Fruit fly (Drosophila melanogaster) whole organism, embryonic: Measurements from ENCODE around the gene GXIVsPLA2.

ENCODE experiments used
- B-H1 ChIP-seq: fragments of 200-800 bp; sonication (Bioruptor generic); IDR thresholded peaks from 3 replicates; pipeline ENCODE4 v1.3.6; 2022; ENCODE audit warnings: missing biosample characterization, missing genetic modification characterization
- CG10366 ChIP-seq: fragments of 200-800 bp; sonication (Bioruptor generic); IDR thresholded peaks from 2 replicates; pipeline ENCODE4 v1.3.6; 2022; ENCODE audit warnings: missing biosample characterization, missing genetic modification characterization
- CG12391 ChIP-seq: fragments of 200-800 bp; sonication (Bioruptor generic); optimal IDR thresholded peaks from 3 replicates; lab custom pipeline; 2018; ENCODE audit warnings: missing biosample characterization, mild to moderate bottlenecking, missing genetic modification characterization, moderate library complexity
- CG14050 ChIP-seq: fragments of 200-800 bp; sonication (Bioruptor generic); IDR thresholded peaks from 3 replicates; pipeline ENCODE4 v1.3.6; 2022; ENCODE audit warnings: missing biosample characterization, missing genetic modification characterization
- CG14710 ChIP-seq: fragments of 200-800 bp; sonication (Bioruptor generic); optimal IDR thresholded peaks from 3 replicates; lab custom pipeline; 2019; ENCODE audit warnings: missing biosample characterization, mild to moderate bottlenecking, missing genetic modification characterization, moderate library complexity
- CG14860 ChIP-seq: fragments of 200-800 bp; sonication (Bioruptor generic); IDR thresholded peaks from 3 replicates; pipeline ENCODE4 v1.3.6; 2022; ENCODE audit warnings: missing biosample characterization, missing genetic modification characterization; ENCODE audit not compliant: partially characterized antibody
- CG14965 ChIP-seq: fragments of 200-800 bp; sonication (Bioruptor generic); optimal IDR thresholded peaks from 2 replicates; lab custom pipeline; 2016; ENCODE audit warnings: missing biosample characterization, missing genetic modification characterization, borderline replicate concordance
- CG16779 ChIP-seq: fragments of 200-800 bp; sonication (Bioruptor generic); IDR thresholded peaks from 2 replicates; pipeline ENCODE4 v1.3.6; 2022; ENCODE audit warnings: missing biosample characterization, missing genetic modification characterization
- CG16815 ChIP-seq: fragments of 200-800 bp; sonication (Bioruptor generic); optimal IDR thresholded peaks from 3 replicates; lab custom pipeline; 2017; ENCODE audit warnings: missing biosample characterization, mild to moderate bottlenecking, missing genetic modification characterization
- CG16863 ChIP-seq: fragments of 200-800 bp; sonication (Bioruptor generic); optimal IDR thresholded peaks from 3 replicates; lab custom pipeline; 2016; ENCODE audit warnings: missing biosample characterization, missing genetic modification characterization
- CG1792 ChIP-seq: fragments of 200-800 bp; sonication (Bioruptor generic); optimal IDR thresholded peaks from 2 replicates; lab custom pipeline; 2016; ENCODE audit warnings: missing biosample characterization, missing genetic modification characterization
- CG31365 ChIP-seq: fragments of 200-800 bp; sonication (Bioruptor generic); optimal IDR thresholded peaks from 2 replicates; lab custom pipeline; 2018; ENCODE audit warnings: missing biosample characterization, mild to moderate bottlenecking, missing genetic modification characterization
- CG3407 ChIP-seq: fragments of 200-800 bp; sonication (Bioruptor generic); optimal IDR thresholded peaks from 2 replicates; lab custom pipeline; 2018; ENCODE audit warnings: missing biosample characterization, mild to moderate bottlenecking, missing genetic modification characterization
- CG4424 ChIP-seq: fragments of 200-800 bp; sonication (Bioruptor generic); optimal IDR thresholded peaks from 3 replicates; lab custom pipeline; 2016; ENCODE audit warnings: missing biosample characterization, missing genetic modification characterization
- CG6175 ChIP-seq: fragments of 200-800 bp; sonication (Bioruptor generic); IDR thresholded peaks from 3 replicates; pipeline ENCODE4 v1.3.6; 2022; ENCODE audit warnings: missing biosample characterization, missing genetic modification characterization
- CG6689 ChIP-seq: fragments of 200-800 bp; sonication (Bioruptor generic); IDR thresholded peaks from 2 replicates; pipeline ENCODE4 v1.3.6; 2022; ENCODE audit warnings: missing biosample characterization, missing genetic modification characterization
- CG7372 ChIP-seq: fragments of 200-800 bp; sonication (Bioruptor generic); IDR thresholded peaks from 2 replicates; pipeline ENCODE4 v1.3.6; 2022; ENCODE audit warnings: missing biosample characterization, missing genetic modification characterization
- CG7786 ChIP-seq: fragments of 200-800 bp; sonication (Bioruptor generic); optimal IDR thresholded peaks from 2 replicates; lab custom pipeline; 2016; ENCODE audit warnings: missing biosample characterization, missing genetic modification characterization
- Dad ChIP-seq: fragments of 200-800 bp; sonication (Bioruptor generic); optimal IDR thresholded peaks from 3 replicates; lab custom pipeline; 2016; ENCODE audit warnings: missing biosample characterization, missing genetic modification characterization
- Deaf1 ChIP-seq: fragments of 200-800 bp; optimal IDR thresholded peaks from 3 replicates; lab custom pipeline; 2019; ENCODE audit warnings: missing biosample characterization, mild to moderate bottlenecking, missing genetic modification characterization, moderate library complexity
- Dek ChIP-seq: fragments of 200-800 bp; sonication (Bioruptor generic); optimal IDR thresholded peaks from 3 replicates; lab custom pipeline; 2019; ENCODE audit warnings: missing biosample characterization, mild to moderate bottlenecking, missing genetic modification characterization, moderate library complexity
- Dip3 ChIP-seq: fragments of 200-800 bp; sonication (Bioruptor generic); optimal IDR thresholded peaks from 3 replicates; lab custom pipeline; 2016; ENCODE audit warnings: missing biosample characterization, missing genetic modification characterization
- Doc2 ChIP-seq: fragments of 200-800 bp; sonication (Bioruptor generic); IDR thresholded peaks from 2 replicates; pipeline ENCODE4 v1.3.6; 2022; ENCODE audit warnings: missing biosample characterization, missing genetic modification characterization
- Dp ChIP-seq: fragments of 200-800 bp; sonication (Bioruptor generic); optimal IDR thresholded peaks from 2 replicates; lab custom pipeline; 2018; ENCODE audit warnings: missing biosample characterization, mild to moderate bottlenecking, missing genetic modification characterization, moderate library complexity
- MBD-R2 ChIP-seq: fragments of 200-800 bp; sonication (Bioruptor generic); IDR thresholded peaks from 2 replicates; pipeline ENCODE4 v1.3.6; 2022; ENCODE audit warnings: missing biosample characterization, missing genetic modification characterization
- Meics ChIP-seq: fragments of 200-800 bp; sonication (Bioruptor generic); optimal IDR thresholded peaks from 2 replicates; lab custom pipeline; 2017; ENCODE audit warnings: missing biosample characterization, mild to moderate bottlenecking, missing genetic modification characterization
- NC2β ChIP-seq: fragments of 200-800 bp; sonication (Bioruptor generic); optimal IDR thresholded peaks from 2 replicates; lab custom pipeline; 2016; ENCODE audit warnings: missing biosample characterization, missing genetic modification characterization
- NK7.1 ChIP-seq: fragments of 200-800 bp; sonication (Bioruptor generic); optimal IDR thresholded peaks from 3 replicates; lab custom pipeline; 2016; ENCODE audit warnings: missing biosample characterization, missing genetic modification characterization
- Optix ChIP-seq: fragments of 200-800 bp; sonication (Bioruptor generic); IDR thresholded peaks from 3 replicates; pipeline ENCODE4 v1.3.6; 2022; ENCODE audit warnings: missing biosample characterization, missing genetic modification characterization
- Rx ChIP-seq: fragments of 200-800 bp; sonication (Bioruptor generic); IDR thresholded peaks from 2 replicates; pipeline ENCODE4 v1.3.6; 2022; ENCODE audit warnings: missing biosample characterization, missing genetic modification characterization
- abd-A ChIP-seq: fragments of 200-800 bp; sonication (Bioruptor generic); optimal IDR thresholded peaks from 3 replicates; lab custom pipeline; 2019; ENCODE audit warnings: missing biosample characterization, mild to moderate bottlenecking, missing genetic modification characterization, moderate library complexity
- bigmax ChIP-seq: fragments of 200-800 bp; sonication (Bioruptor generic); optimal IDR thresholded peaks from 2 replicates; lab custom pipeline; 2018; ENCODE audit warnings: missing biosample characterization, mild to moderate bottlenecking, missing genetic modification characterization
- dmrt11E ChIP-seq: fragments of 200-800 bp; sonication (Bioruptor generic); optimal IDR thresholded peaks from 3 replicates; lab custom pipeline; 2018; ENCODE audit warnings: missing biosample characterization, mild to moderate bottlenecking, missing genetic modification characterization, moderate library complexity
- ems ChIP-seq: fragments of 200-800 bp; sonication (Bioruptor generic); optimal IDR thresholded peaks from 3 replicates; lab custom pipeline; 2016; ENCODE audit warnings: missing biosample characterization, missing genetic modification characterization
- exex ChIP-seq: fragments of 200-800 bp; sonication (Bioruptor generic); optimal IDR thresholded peaks from 4 replicates; lab custom pipeline; 2018; ENCODE audit warnings: missing biosample characterization, mild to moderate bottlenecking, missing genetic modification characterization, moderate library complexity
- eyg ChIP-seq: fragments of 200-800 bp; sonication (Bioruptor generic); optimal IDR thresholded peaks from 3 replicates; lab custom pipeline; 2016; ENCODE audit warnings: missing biosample characterization, missing genetic modification characterization
- fd102C ChIP-seq: fragments of 200-800 bp; sonication (Bioruptor generic); optimal IDR thresholded peaks from 2 replicates; lab custom pipeline; 2018; ENCODE audit warnings: missing biosample characterization, mild to moderate bottlenecking, missing genetic modification characterization, moderate library complexity
- fd96Cb ChIP-seq: fragments of 200-800 bp; sonication (Bioruptor generic); optimal IDR thresholded peaks from 2 replicates; lab custom pipeline; 2018; ENCODE audit warnings: missing biosample characterization, mild to moderate bottlenecking, missing genetic modification characterization, moderate library complexity
- ken ChIP-seq: fragments of 200-800 bp; sonication (Bioruptor generic); IDR thresholded peaks from 3 replicates; pipeline ENCODE4 v1.3.6; 2022; ENCODE audit warnings: missing biosample characterization, missing genetic modification characterization
- kni ChIP-seq: fragments of 200-800 bp; sonication (Bioruptor generic); optimal IDR thresholded peaks from 3 replicates; lab custom pipeline; 2017; ENCODE audit warnings: mild to moderate bottlenecking, missing biosample characterization, missing genetic modification reagents, missing genetic modification characterization
- luna ChIP-seq: fragments of 200-800 bp; sonication (Bioruptor generic); optimal IDR thresholded peaks from 2 replicates; lab custom pipeline; 2016; ENCODE audit warnings: missing biosample characterization, missing genetic modification characterization
- maf-S ChIP-seq: fragments of 200-800 bp; sonication (Bioruptor generic); optimal IDR thresholded peaks from 2 replicates; lab custom pipeline; 2016; ENCODE audit warnings: missing biosample characterization, missing genetic modification characterization
- nmo ChIP-seq: fragments of 200-800 bp; sonication (Bioruptor generic); optimal IDR thresholded peaks from 2 replicates; lab custom pipeline; 2018; ENCODE audit warnings: missing biosample characterization, mild to moderate bottlenecking, missing genetic modification characterization, moderate library complexity
- org-1 ChIP-seq: fragments of 200-800 bp; sonication (Bioruptor generic); optimal IDR thresholded peaks from 2 replicates; lab custom pipeline; 2017; ENCODE audit warnings: missing biosample characterization, missing genetic modification characterization
- pan ChIP-seq, 4 experiments: fragments of >200 bp in 3 of 4; fragments of 200-800 bp in 1 of 4; sonication (Bioruptor generic) in 1 of 4; optimal IDR thresholded peaks in 3 of 4; IDR thresholded peaks in 1 of 4; 2 replicates each; pipeline versions ENCODE4 v1.3.6 to Lab custom; 2017 to 2022; ENCODE audit warnings: missing biosample characterization in 2 of 4, missing genetic modification characterization in 2 of 4, mixed read lengths in 1 of 4
- row ChIP-seq: fragments of 200-800 bp; sonication (Bioruptor generic); IDR thresholded peaks from 3 replicates; pipeline ENCODE4 v1.3.6; 2022; ENCODE audit warnings: missing biosample characterization, missing genetic modification characterization
- slbo ChIP-seq: fragments of 200-800 bp; sonication (Bioruptor generic); IDR thresholded peaks from 2 replicates; pipeline ENCODE4 v1.3.6; 2022; ENCODE audit warnings: missing biosample characterization, missing genetic modification characterization
- sqz ChIP-seq: fragments of 200-800 bp; sonication (Bioruptor generic); optimal IDR thresholded peaks from 3 replicates; lab custom pipeline; 2018; ENCODE audit warnings: missing biosample characterization, mild to moderate bottlenecking, missing genetic modification characterization
- tap ChIP-seq: fragments of 200-800 bp; optimal IDR thresholded peaks from 3 replicates; lab custom pipeline; 2019; ENCODE audit warnings: missing biosample characterization, mild to moderate bottlenecking, missing genetic modification characterization, moderate library complexity
- vfl ChIP-seq: fragments of 200-800 bp; sonication (Bioruptor generic); optimal IDR thresholded peaks from 2 replicates; lab custom pipeline; 2016; ENCODE audit warnings: missing biosample characterization, missing genetic modification characterization
- wdn ChIP-seq: fragments of 200-800 bp; sonication (Bioruptor generic); IDR thresholded peaks from 2 replicates; pipeline ENCODE4 v1.3.6; 2022; ENCODE audit warnings: missing biosample characterization, missing genetic modification characterization
- z ChIP-seq: fragments of 200-800 bp; sonication (Bioruptor generic); IDR thresholded peaks from 3 replicates; pipeline ENCODE4 v1.3.6; 2022; ENCODE audit warnings: missing biosample characterization, missing genetic modification characterization

GXIVsPLA2 gene

DNA sequence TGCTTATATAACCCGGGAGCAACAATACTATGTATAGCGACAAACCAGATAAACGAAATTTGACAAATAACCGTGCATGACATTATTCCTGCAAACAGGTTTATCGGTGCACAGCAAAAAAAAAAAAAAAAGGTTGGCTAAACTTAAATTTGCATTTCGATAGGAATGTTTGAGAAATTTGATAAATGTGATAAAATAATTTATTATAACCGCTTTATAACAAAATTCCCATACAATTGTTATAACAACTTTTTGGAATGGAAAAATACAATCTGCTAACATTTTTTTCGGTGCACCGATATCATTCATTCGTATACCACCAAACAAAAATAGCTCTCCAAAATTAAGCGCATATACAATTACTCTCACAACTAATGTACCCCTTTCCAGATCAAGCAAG, 22.7 kb downstream of the GXIVsPLA2 start (continued):
- TF ChIP-seq nmo (GFP tag; lab: Kevin White, UChicago), result peak; percentile 53
- no peak for TF ChIP-seq Dek
- no peak for TF ChIP-seq dmrt11E (tag; lab: Kevin White, UChicago)
- TF ChIP-seq ken (GFP tag; lab: Robert Waterston, UW), result no peak
- peak; percentile 50 for TF ChIP-seq Meics (GFP tag; lab: Kevin White, UChicago)
- no peak for TF ChIP-seq luna (GFP tag; lab: Kevin White, UChicago)
- no peak for TF ChIP-seq z (GFP tag; lab: Robert Waterston, UW)
- TF ChIP-seq B-H1 (GFP tag; lab: Robert Waterston, UW), result peak; percentile 40; the same call in 1 of the 3 replicates
- TF ChIP-seq NC2β (GFP tag; lab: Kevin White, UChicago), result no peak
- TF ChIP-seq CG16815 (GFP tag; lab: Kevin White, UChicago), result no peak
- no peak for TF ChIP-seq Dad (GFP tag; lab: Kevin White, UChicago)
- no peak for TF ChIP-seq Dip3 (GFP tag; lab: Kevin White, UChicago)
- no peak for TF ChIP-seq vfl (GFP tag; lab: Kevin White, UChicago)
- no peak for TF ChIP-seq CG14965 (GFP tag; lab: Kevin White, UChicago)
- TF ChIP-seq Dp, result no peak
- peak; percentile 8 for TF ChIP-seq NK7.1 (GFP tag; lab: Kevin White, UChicago)
- 0 out of 2 replicates have a peak, but pooled peaks have one; percentile 42 for TF ChIP-seq CG10366 (GFP tag; lab: Robert Waterston, UW)
- no peak for TF ChIP-seq Optix (GFP tag; lab: Robert Waterston, UW)
- no peak for TF ChIP-seq abd-A (tag; lab: Kevin White, UChicago)
- peak; percentile 37 for TF ChIP-seq CG12391 (tag; lab: Kevin White, UChicago)
- TF ChIP-seq CG16863 (GFP tag; lab: Kevin White, UChicago), result no peak
- no peak for TF ChIP-seq fd102C (GFP tag; lab: Kevin White, UChicago)
- TF ChIP-seq CG7372 (GFP tag; lab: Robert Waterston, UW), result peak; percentile 62
- no peak for TF ChIP-seq wdn (GFP tag; lab: Robert Waterston, UW)
- TF ChIP-seq ems (GFP tag; lab: Kevin White, UChicago), result peak; percentile 21
- no peak for TF ChIP-seq exex
- TF ChIP-seq fd96Cb (tag; lab: Kevin White, UChicago), result peak; percentile 46
- peak; percentile 28 for TF ChIP-seq tap (tag; lab: Kevin White, UChicago)
- no peak for TF ChIP-seq CG6175
- no peak for TF ChIP-seq Doc2 (GFP tag; lab: Robert Waterston, UW)
- TF ChIP-seq org-1 (GFP tag; lab: Kevin White, UChicago), result no peak
- TF ChIP-seq maf-S (GFP tag; lab: Kevin White, UChicago), result no peak
- peak; percentile 15 for TF ChIP-seq Deaf1 (tag; lab: Kevin White, UChicago)
- TF ChIP-seq row, result peak; percentile 72
- peak; percentile 27 for TF ChIP-seq CG4424
- TF ChIP-seq kni (GFP tag; lab: Kevin White, UChicago), result no peak
- TF ChIP-seq eyg, result no peak
- TF ChIP-seq CG7786, result no peak
- TF ChIP-seq CG1792 (GFP tag; lab: Kevin White, UChicago), result no peak
- TF ChIP-seq slbo (GFP tag; lab: Robert Waterston, UW), result peak; percentile 58
- TF ChIP-seq CG14860, result no peak
- no peak for TF ChIP-seq CG3407 (GFP tag; lab: Kevin White, UChicago)
- no peak for TF ChIP-seq sqz (GFP tag; lab: Kevin White, UChicago)
- peak; percentile 7 for TF ChIP-seq CG14710 (tag; lab: Kevin White, UChicago)
- no peak for TF ChIP-seq pan (optimal IDR thresholded peaks at IDR 0.05; lab: Kevin White, UChicago)
- peak in 1 of 2 experiments; percentile 84 for TF ChIP-seq pan (GFP tag; optimal IDR thresholded peaks at IDR 0.05 in 1 of 2, IDR thresholded peaks at IDR 0.05 in 1 of 2)
- no peak for TF ChIP-seq CG14050
- no peak for TF ChIP-seq CG16779 (GFP tag; lab: Robert Waterston, UW)
- TF ChIP-seq CG31365, result no peak
- TF ChIP-seq Rx (GFP tag; lab: Robert Waterston, UW), result peak; percentile 27; the same call in 1 of the 2 replicates
- no peak; the same call in 1 of the 2 replicates for TF ChIP-seq MBD-R2 (GFP tag; lab: Robert Waterston, UW)
- TF ChIP-seq bigmax (GFP tag; lab: Kevin White, UChicago), result no peak
- peak; percentile 65 for TF ChIP-seq CG6689 (GFP tag; lab: Robert Waterston, UW)
